Worm (Caenorhabditis elegans): ENCODE measurements around the gene Y53F4B.27.
A peak's percentile ranks its signal among the peaks of the same experiment; 100 is the strongest.

DNA sequence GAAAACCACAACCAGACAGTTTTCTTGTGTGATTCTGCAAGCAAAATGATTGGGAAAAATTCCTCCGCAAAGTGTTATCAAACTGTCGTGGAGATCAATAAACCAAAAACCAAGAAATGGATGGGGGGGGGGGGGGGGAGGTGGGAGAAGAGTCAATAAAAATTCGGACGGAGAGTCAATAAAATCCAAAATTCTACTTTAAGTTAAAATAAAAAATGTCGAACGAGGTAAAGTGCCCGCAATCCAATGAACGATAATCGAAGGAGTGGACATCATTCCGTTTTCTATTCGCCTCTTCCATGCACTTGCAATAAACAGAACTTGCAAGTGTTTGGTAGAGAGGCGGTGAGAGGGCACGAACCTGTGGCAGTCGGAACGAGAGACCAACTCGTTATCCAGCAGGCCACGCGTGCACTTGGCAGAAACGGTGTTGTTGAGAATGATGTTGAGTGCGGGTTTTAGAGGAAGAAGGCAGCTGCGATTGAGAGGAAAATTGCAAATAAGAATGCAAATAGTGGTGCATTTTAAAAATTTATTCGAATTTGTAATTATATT, 20.1 kb downstream of the Y53F4B.27 start, which contains the start of gene gst-27:
- TF ChIP-seq pqm-1 (tag; optimal IDR thresholded peaks at IDR 0.05) (peak; percentile 72), elt-2 (tag; optimal IDR thresholded peaks at IDR 0.05) (peak; percentile 84), unc-3 (GFP tag; conservative IDR thresholded peaks at IDR 0.05) (peak; percentile 52; the same call in 1 of the 2 replicates), unc-3 (tag; optimal IDR thresholded peaks at IDR 0.05) (peak; percentile 24), ceh-22 (tag; optimal IDR thresholded peaks at IDR 0.05) (peak; percentile 23), nhr-11 (tag; optimal IDR thresholded peaks at IDR 0.05) (no peak), unc-55 (GFP tag; optimal IDR thresholded peaks at IDR 0.05) (peak; percentile 18), T23F11.4 (GFP tag; optimal IDR thresholded peaks at IDR 0.05) (peak; percentile 66), K02D7.2 (tag; optimal IDR thresholded peaks at IDR 0.05) (peak; percentile 69), rnt-1 (tag; optimal IDR thresholded peaks at IDR 0.05) (peak; percentile 82), pag-3 (tag; optimal IDR thresholded peaks at IDR 0.05; ENCODE audit: borderline replicate concordance) (peak; percentile 34), fkh-10 (GFP tag; optimal IDR thresholded peaks at IDR 0.05) (peak; percentile 49), mec-3 (tag; optimal IDR thresholded peaks at IDR 0.05; ENCODE audit: borderline replicate concordance) (no peak), ceh-30 (tag; optimal IDR thresholded peaks at IDR 0.05) (peak; percentile 48)
